Fruit fly (Drosophila melanogaster): ENCODE measurements around the gene CG10748.

DNA sequence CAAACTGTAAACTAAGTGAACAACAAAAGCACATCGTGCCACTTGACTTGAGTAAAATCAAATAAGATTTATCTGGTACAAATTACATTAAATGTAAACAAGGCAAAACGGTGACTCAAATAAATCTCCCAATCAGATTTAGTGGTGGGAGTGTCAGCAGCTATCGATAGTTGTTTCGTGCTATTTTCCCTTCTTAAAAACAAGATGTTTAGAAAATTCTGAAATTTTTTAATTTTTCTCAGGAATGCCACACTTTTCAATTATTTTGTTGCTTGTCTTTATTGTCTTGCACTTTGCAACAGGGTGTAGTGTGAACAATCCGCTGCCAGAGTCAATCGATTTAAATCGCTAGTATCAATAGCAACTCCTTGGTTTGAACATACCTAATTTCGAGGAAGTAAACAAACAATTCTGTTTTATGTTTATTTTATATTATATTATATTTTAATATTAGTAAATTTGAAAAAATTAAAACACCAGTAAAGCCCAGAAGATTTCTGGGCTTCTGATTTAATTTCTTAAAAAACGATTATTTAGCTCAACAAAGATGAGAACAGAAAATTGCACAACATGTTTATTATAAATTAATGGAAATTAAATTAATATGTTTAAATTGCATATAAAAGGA lies 43.1 kb upstream of the CG10748 start, which contains the start of gene MICAL-like:
- TF ChIP-seq hb (GFP tag; IDR thresholded peaks at IDR 0.05; ENCODE audit: partially characterized antibody) (peak; percentile 80), CG12155 (GFP tag; optimal IDR thresholded peaks at IDR 0.05) (no peak), CG8944 (GFP tag; optimal IDR thresholded peaks at IDR 0.05) (peak; percentile 2), H2.0 (GFP tag; IDR thresholded peaks at IDR 0.05) (peak; percentile 13; the same call in 1 of the 2 replicates), ash1 (GFP tag; optimal IDR thresholded peaks at IDR 0.05) (no peak), fd3F (GFP tag; optimal IDR thresholded peaks at IDR 0.05) (no peak), CG7928 (GFP tag; optimal IDR thresholded peaks at IDR 0.05) (no peak), sens (GFP tag) (peak; percentile 87), Meics (GFP tag; optimal IDR thresholded peaks at IDR 0.05) (no peak), mam (GFP tag; optimal IDR thresholded peaks at IDR 0.05) (peak; percentile 54), CG16779 (GFP tag; IDR thresholded peaks at IDR 0.05) (no peak), ci (GFP tag; IDR thresholded peaks at IDR 0.05) (peak; percentile 56; the same call in 1 of the 3 replicates), CG10462 (GFP tag; optimal IDR thresholded peaks at IDR 0.05) (no peak)

All from whole organism, embryonic.